Fruit fly (Drosophila melanogaster) whole organism, prepupa: ENCODE data around the gene Pex7.

Experiments used
- CG11294 ChIP-seq: fragments of 200-800 bp; sonication (Bioruptor generic); IDR thresholded peaks from 2 replicates; pipeline ENCODE4 v1.3.6; 2022; ENCODE audit warnings: missing biosample characterization, missing genetic modification characterization
- CG16779 ChIP-seq: fragments of 200-800 bp; sonication (Bioruptor generic); optimal IDR thresholded peaks from 3 replicates; lab custom pipeline; 2017; ENCODE audit warnings: missing biosample characterization, mild to moderate bottlenecking, missing genetic modification characterization
- Gug ChIP-seq: fragments of 200-800 bp; sonication (Bioruptor generic); IDR thresholded peaks from 2 replicates; pipeline ENCODE4 v1.3.6; 2022; ENCODE audit warnings: missing biosample characterization, missing genetic modification characterization
- Hr38 ChIP-seq: sonication (Bioruptor generic); optimal IDR thresholded peaks from 2 replicates; lab custom pipeline; 2016; ENCODE audit warnings: missing biosample characterization, missing genetic modification characterization
- Met ChIP-seq: fragments of 200-800 bp; sonication (Bioruptor generic); optimal IDR thresholded peaks from 3 replicates; lab custom pipeline; 2016; ENCODE audit warnings: missing biosample characterization, missing genetic modification characterization
- cyc ChIP-seq: fragments of 200-800 bp; sonication (Bioruptor generic); optimal IDR thresholded peaks from 3 replicates; lab custom pipeline; 2016; ENCODE audit warnings: missing biosample characterization, missing genetic modification characterization
- eg ChIP-seq: fragments of 200-800 bp; sonication (Bioruptor generic); IDR thresholded peaks from 3 replicates; pipeline ENCODE4 v1.3.6; 2022; ENCODE audit warnings: missing biosample characterization, missing genetic modification characterization
- topi ChIP-seq: fragments of 200-800 bp; sonication (Bioruptor generic); optimal IDR thresholded peaks from 3 replicates; lab custom pipeline; 2016; ENCODE audit warnings: missing biosample characterization, missing genetic modification characterization

DNA sequence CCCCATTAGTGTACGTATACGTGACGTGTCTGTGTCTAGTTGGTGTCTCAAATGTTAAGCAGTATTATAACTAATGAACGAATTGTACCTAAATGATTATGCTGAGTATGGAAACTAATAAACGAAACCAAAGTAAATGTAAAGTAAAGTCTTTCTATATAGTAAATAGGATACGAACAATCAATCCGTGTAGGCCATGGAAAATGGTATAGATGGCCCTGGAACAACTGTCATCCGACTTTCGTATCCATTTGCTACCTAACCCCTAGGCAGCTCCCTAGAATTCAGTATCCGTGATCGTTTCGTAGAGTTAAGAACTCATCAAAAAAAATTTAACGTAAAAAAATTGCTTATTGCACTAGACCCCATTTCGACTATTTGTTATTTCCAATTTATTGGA lies 30.0 kb upstream of the Pex7 start, which contains the start of gene S-Lap1:
- TF ChIP-seq Met (no peak), topi (no peak), Gug (GFP tag; lab: Robert Waterston, UW) (no peak), CG11294 (GFP tag; lab: Robert Waterston, UW) (no peak), eg (GFP tag; lab: Robert Waterston, UW) (no peak), cyc (GFP tag; lab: Kevin White, UChicago) (no peak), CG16779 (tag; lab: Kevin White, UChicago) (no peak), Hr38 (GFP tag; lab: Kevin White, UChicago) (no peak)
